Fruit fly (Drosophila melanogaster) whole organism, embryonic: ENCODE results near the gene CG5070.

Source experiments
- Aef1 ChIP-seq: fragments of 200-800 bp; sonication (Bioruptor generic); IDR thresholded peaks from 3 replicates; pipeline ENCODE4 v1.3.6; 2022; ENCODE audit warnings: missing biosample characterization, missing genetic modification characterization
- Bdp1 ChIP-seq: fragments of 200-800 bp; sonication (Bioruptor generic); optimal IDR thresholded peaks from 3 replicates; lab custom pipeline; 2016; ENCODE audit warnings: missing biosample characterization, missing genetic modification characterization
- CG9609 ChIP-seq: fragments of 200-800 bp; sonication (Bioruptor generic); optimal IDR thresholded peaks from 3 replicates; lab custom pipeline; 2016; ENCODE audit warnings: missing biosample characterization, missing genetic modification characterization
- GATAe ChIP-seq: fragments of 200-800 bp; sonication (Bioruptor generic); conservative IDR thresholded peaks from 2 replicates; pipeline ENCODE4 v1.3.6; 2022; ENCODE audit warnings: missing biosample characterization, missing genetic modification characterization
- Opbp ChIP-seq: fragments of 200-800 bp; sonication (Bioruptor generic); IDR thresholded peaks from 3 replicates; pipeline ENCODE4 v1.3.6; 2022; ENCODE audit warnings: missing biosample characterization, missing genetic modification characterization; ENCODE audit not compliant: partially characterized antibody
- ara ChIP-seq: fragments of 200-800 bp; sonication (Bioruptor generic); IDR thresholded peaks from 2 replicates; pipeline ENCODE4 v1.3.6; 2022; ENCODE audit warnings: missing biosample characterization, missing genetic modification characterization
- ato ChIP-seq: fragments of 200-800 bp; sonication (Bioruptor generic); IDR thresholded peaks from 2 replicates; pipeline ENCODE4 v1.3.6; 2022; ENCODE audit warnings: missing biosample characterization, missing genetic modification characterization; ENCODE audit not compliant: partially characterized antibody
- dmrt99B ChIP-seq: fragments of 200-800 bp; sonication (Bioruptor generic); optimal IDR thresholded peaks from 2 replicates; lab custom pipeline; 2018; ENCODE audit warnings: missing biosample characterization, mild to moderate bottlenecking, missing genetic modification characterization, moderate library complexity
- nerfin-1 ChIP-seq: fragments of 200-800 bp; sonication (Bioruptor generic); optimal IDR thresholded peaks from 3 replicates; lab custom pipeline; 2019; ENCODE audit warnings: missing biosample characterization, mild to moderate bottlenecking, missing genetic modification characterization, moderate library complexity
- psq ChIP-seq: fragments of 200-800 bp; sonication (Bioruptor generic); optimal IDR thresholded peaks from 2 replicates; lab custom pipeline; 2017; ENCODE audit warnings: missing biosample characterization, missing genetic modification characterization
- tin ChIP-seq: fragments of 200-800 bp; sonication (Bioruptor generic); optimal IDR thresholded peaks from 3 replicates; lab custom pipeline; 2016; ENCODE audit warnings: missing biosample characterization, missing genetic modification characterization
- ttk ChIP-seq: fragments of 200-800 bp; sonication (Bioruptor generic); IDR thresholded peaks from 2 replicates; pipeline ENCODE4 v2.1.2; 2022; ENCODE audit warnings: missing biosample characterization, missing genetic modification characterization

DNA sequence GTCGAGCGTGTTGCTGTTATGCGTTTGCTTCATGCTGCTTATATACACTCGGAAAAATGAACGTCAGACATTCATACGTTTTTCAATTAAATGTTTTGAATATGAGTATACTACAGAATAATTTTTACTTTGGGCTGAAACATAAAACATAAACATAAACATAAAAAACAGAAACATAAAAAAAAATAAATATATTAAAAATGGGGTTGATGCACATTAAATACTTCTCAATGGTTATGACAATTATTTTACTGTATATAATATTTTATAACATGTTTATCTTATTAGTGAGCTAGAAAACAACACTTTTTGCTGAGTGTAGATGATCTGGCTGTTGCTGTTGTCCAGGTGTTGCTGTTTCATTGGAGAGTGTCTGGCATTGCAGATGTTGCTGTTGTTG is 34.5 kb downstream of the CG5070 start:
- TF ChIP-seq ttk (GFP tag; lab: Robert Waterston, UW), result no peak
- TF ChIP-seq ara, result no peak
- no peak for TF ChIP-seq GATAe (GFP tag; lab: Robert Waterston, UW)
- no peak for TF ChIP-seq nerfin-1 (tag; lab: Kevin White, UChicago)
- TF ChIP-seq dmrt99B (tag; lab: Kevin White, UChicago), result peak; percentile 67
- TF ChIP-seq psq, result no peak
- no peak for TF ChIP-seq Aef1
- TF ChIP-seq ato, result no peak
- no peak for TF ChIP-seq tin (GFP tag; lab: Kevin White, UChicago)
- TF ChIP-seq Opbp, result no peak
- no peak for TF ChIP-seq Bdp1
- TF ChIP-seq CG9609, result no peak
